Fruit fly (Drosophila melanogaster) whole organism, pupa: ENCODE measurements around the gene Rad9.

ENCODE experiments used
- CG34367 ChIP-seq: fragments of 200-800 bp; sonication (Bioruptor generic); optimal IDR thresholded peaks from 2 replicates; lab custom pipeline; 2018; ENCODE audit warnings: missing biosample characterization, mild to moderate bottlenecking, missing genetic modification characterization
- CG4496 ChIP-seq: fragments of 200-800 bp; sonication (Bioruptor generic); IDR thresholded peaks from 3 replicates; pipeline ENCODE4 v1.3.6; 2022; ENCODE audit warnings: missing biosample characterization, missing genetic modification characterization
- CG8159 ChIP-seq: fragments of 200-800 bp; sonication (Bioruptor generic); optimal IDR thresholded peaks from 3 replicates; lab custom pipeline; 2018; ENCODE audit warnings: missing biosample characterization, mild to moderate bottlenecking, missing genetic modification characterization, moderate library complexity
- CG8301 ChIP-seq: fragments of 200-800 bp; sonication (Bioruptor generic); optimal IDR thresholded peaks from 2 replicates; lab custom pipeline; 2018; ENCODE audit warnings: missing biosample characterization, mild to moderate bottlenecking, missing genetic modification characterization
- Ets98B ChIP-seq: fragments of 200-800 bp; sonication (Bioruptor generic); IDR thresholded peaks from 2 replicates; pipeline ENCODE4 v1.3.6; 2022; ENCODE audit warnings: missing biosample characterization, missing genetic modification characterization
- fd96Ca ChIP-seq: fragments of 200-800 bp; sonication (Bioruptor generic); IDR thresholded peaks from 3 replicates; pipeline ENCODE4 v1.3.6; 2022; ENCODE audit warnings: missing biosample characterization, missing genetic modification characterization

DNA sequence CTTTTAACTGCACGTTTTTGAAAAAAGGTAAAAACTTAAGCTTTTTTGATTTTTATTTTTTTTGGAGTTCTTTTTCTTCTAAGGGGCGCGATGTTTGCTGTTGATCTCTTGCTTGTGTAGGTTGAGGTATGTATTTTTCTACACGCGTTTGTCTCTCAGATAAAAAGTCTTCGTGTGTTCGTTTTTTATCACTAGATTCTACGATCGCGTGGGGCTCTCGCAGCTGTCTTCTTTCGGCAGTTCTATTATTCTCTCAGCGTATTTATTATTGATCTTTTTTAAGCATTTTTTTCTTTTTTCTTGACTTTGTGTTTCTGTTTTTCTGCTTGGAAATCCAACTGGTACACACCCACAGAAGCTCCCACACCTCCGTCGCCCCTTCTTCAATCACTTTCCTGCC is 22.7 kb upstream of the Rad9 start:
- TF ChIP-seq fd96Ca (no peak), CG8159 (tag; lab: Kevin White, UChicago) (no peak), Ets98B (GFP tag; lab: Robert Waterston, UW) (peak; percentile 63; the same call in 1 of the 2 replicates), CG8301 (tag; lab: Kevin White, UChicago) (no peak), CG4496 (GFP tag; lab: Robert Waterston, UW) (peak; percentile 77), CG34367 (tag; lab: Kevin White, UChicago) (no peak)
